Fruit fly (Drosophila melanogaster) Kc167 (cell line): ENCODE results near the gene Tollo.

ENCODE experiments used
- Sin3A ChIP-seq: fragments of >200 bp; optimal IDR thresholded peaks from 2 replicates; lab custom pipeline; 2018; ENCODE audit warnings: missing external identifiers
- h ChIP-seq: fragments of >200 bp; optimal IDR thresholded peaks from 3 replicates; lab custom pipeline; 2018; ENCODE audit warnings: missing external identifiers
- insv ChIP-seq: fragments of >200 bp; optimal IDR thresholded peaks from 3 replicates; lab custom pipeline; 2018; ENCODE audit warnings: missing external identifiers
- psq ChIP-seq: fragments of >200 bp; optimal IDR thresholded peaks from 2 replicates; lab custom pipeline; 2017; ENCODE audit warnings: missing external identifiers
- ttk ChIP-seq: sonication (Bioruptor generic); optimal IDR thresholded peaks from 2 replicates; lab custom pipeline; 2017; ENCODE audit warnings: missing external identifiers

dm6 chr3L:15192172-15192571 lies 43.2 kb upstream of the Tollo start:
- TF ChIP-seq psq (lab: Kevin White, UChicago) (no peak), ttk (lab: Kevin White, UChicago) (no peak), Sin3A (lab: Kevin White, UChicago) (no peak), h (lab: Kevin White, UChicago) (no peak), insv (lab: Kevin White, UChicago) (no peak)
